Worm (Caenorhabditis elegans): Measurements from ENCODE around the gene C44C10.9.

- TF ChIP-seq ztf-23 (GFP tag; IDR thresholded peaks at IDR 0.05) (no peak), cog-1 (tag; optimal IDR thresholded peaks at IDR 0.05) (no peak), med-1 (GFP tag; optimal IDR thresholded peaks at IDR 0.05; ENCODE audit: insufficient read depth) (no peak), klf-2 (GFP tag; conservative IDR thresholded peaks at IDR 0.05) (no peak), T22C8.4 (GFP tag; IDR thresholded peaks at IDR 0.05) (no peak)
Observed at ce11 chrX:11727761-11728160, 11.4 kb upstream of the C44C10.9 start, which contains the start of the genes gst-42 and D1053.2.
